Fruit fly (Drosophila melanogaster) whole organism: ENCODE data around the gene moody.

Experiments
- CG8478 ChIP-seq: fragments of >200 bp; optimal IDR thresholded peaks from 2 replicates; lab custom pipeline; 2018; ENCODE audit warnings: inconsistent platforms
- Dll ChIP-seq: fragments of >200 bp; optimal IDR thresholded peaks from 2 replicates; lab custom pipeline; 2017
- EcR ChIP-seq, 2 experiments: fragments of >200 bp; optimal IDR thresholded peaks; 2 replicates each; lab custom pipeline; 2017; ENCODE audit warnings: missing biosample characterization in 2 of 2, missing genetic modification characterization in 2 of 2, missing genetic modification reagents in 2 of 2
- pan ChIP-seq: fragments of >200 bp; optimal IDR thresholded peaks from 2 replicates; lab custom pipeline; 2017
- psq ChIP-seq: fragments of >200 bp; optimal IDR thresholded peaks from 2 replicates; lab custom pipeline; 2017
- usp ChIP-seq: fragments of >200 bp; optimal IDR thresholded peaks from 2 replicates; lab custom pipeline; 2017; ENCODE audit warnings: missing biosample characterization, missing genetic modification characterization, mixed read lengths

dm6 chrX:2024819-2025218 is 25.1 kb downstream of the moody start:
- TF ChIP-seq pan (lab: Kevin White, UChicago) (no peak), Dll (lab: Kevin White, UChicago) (no peak), EcR (GFP tag; optimal IDR thresholded peaks at IDR 0.05; lab: Kevin White, UChicago) (no peak), CG8478 (lab: Kevin White, UChicago) (no peak), usp (GFP tag; lab: Kevin White, UChicago) (no peak), psq (no peak)
